Worm (Caenorhabditis elegans) whole organism, young adult: ENCODE measurements around the gene lrpc-1.
A peak's percentile ranks its signal among the peaks of the same experiment; 100 is the strongest.

Experiments
- F39B2.1 ChIP-seq: fragments of 200-800 bp; sonication (Bioruptor generic); IDR thresholded peaks from 2 replicates; pipeline ENCODE4 v1.3.6; 2022; ENCODE audit warnings: missing genetic modification reagents, missing genetic modification characterization, missing compliant biosample characterization
- Y56A3A.18 ChIP-seq: fragments of 200-800 bp; sonication (Bioruptor generic); IDR thresholded peaks from 2 replicates; pipeline ENCODE4 v1.3.6; 2022; ENCODE audit warnings: missing genetic modification reagents, missing genetic modification characterization, missing compliant biosample characterization
- ZK185.1 ChIP-seq: sonication (generic microtip); optimal IDR thresholded peaks from 2 replicates; lab custom pipeline; 2016; ENCODE audit warnings: mild to moderate bottlenecking, missing genetic modification characterization, missing compliant biosample characterization; ENCODE audit not compliant: poor library complexity, severe bottlenecking
- aptf-3 ChIP-seq: fragments of 200-800 bp; sonication (Bioruptor generic); IDR thresholded peaks from 2 replicates; pipeline ENCODE4 v1.3.6; 2022; ENCODE audit warnings: missing genetic modification characterization, missing compliant biosample characterization
- attf-6 ChIP-seq: fragments of 200-800 bp; sonication (Bioruptor generic); IDR thresholded peaks from 2 replicates; pipeline ENCODE4 v1.3.6; 2022; ENCODE audit warnings: missing genetic modification reagents, missing genetic modification characterization, missing compliant biosample characterization
- ceh-79 ChIP-seq: sonication (generic microtip); optimal IDR thresholded peaks from 2 replicates; lab custom pipeline; 2017; ENCODE audit warnings: mild to moderate bottlenecking, missing genetic modification characterization, missing compliant biosample characterization
- egrh-3 ChIP-seq: fragments of 200-800 bp; sonication (Bioruptor generic); IDR thresholded peaks from 2 replicates; pipeline ENCODE4 v1.3.6; 2022; ENCODE audit warnings: missing genetic modification reagents, missing genetic modification characterization, missing compliant biosample characterization
- ets-4 ChIP-seq: fragments of 200-800 bp; sonication (Bioruptor generic); optimal IDR thresholded peaks from 2 replicates; lab custom pipeline; 2018; ENCODE audit warnings: mild to moderate bottlenecking, missing genetic modification characterization, missing compliant biosample characterization
- hrde-1 ChIP-seq: sonication (generic microtip); optimal IDR thresholded peaks from 2 replicates; lab custom pipeline; 2016; ENCODE audit warnings: missing genetic modification characterization, mild to moderate bottlenecking, missing compliant biosample characterization, moderate library complexity, missing genotype, missing genetic modification reagents, borderline replicate concordance
- let-607 ChIP-seq, 2 experiments: fragments of 200-800 bp in 1 of 2; sonication (Bioruptor generic) in 1 of 2; sonication (generic microtip) in 1 of 2; optimal IDR thresholded peaks; 2 replicates each; lab custom pipeline; 2016 to 2018; ENCODE audit warnings: mild to moderate bottlenecking in 2 of 2, missing compliant biosample characterization in 2 of 2, missing genetic modification characterization in 2 of 2, moderate library complexity in 2 of 2, missing genotype in 1 of 2
- mel-28 ChIP-seq: sonication (generic microtip); optimal IDR thresholded peaks from 2 replicates; lab custom pipeline; 2016; ENCODE audit warnings: borderline replicate concordance, mild to moderate bottlenecking, missing genetic modification characterization, missing compliant biosample characterization
- mxl-1 ChIP-seq: sonication (generic microtip); optimal IDR thresholded peaks from 2 replicates; lab custom pipeline; 2016; ENCODE audit warnings: missing genetic modification characterization, missing compliant biosample characterization
- nhr-80 ChIP-seq: sonication (generic microtip); optimal IDR thresholded peaks from 2 replicates; lab custom pipeline; 2016; ENCODE audit warnings: missing genetic modification characterization, missing compliant biosample characterization
- pha-4 ChIP-seq: fragments of 150-350 bp; sonication (generic microtip); optimal IDR thresholded peaks from 2 replicates; lab custom pipeline; 2014; ENCODE audit warnings: missing biosample characterization, missing genetic modification reagents, missing genetic modification characterization
- rcor-1 ChIP-seq: fragments of 200-800 bp; sonication (Bioruptor generic); IDR thresholded peaks from 2 replicates; pipeline ENCODE4 v1.3.6; 2022; ENCODE audit warnings: missing genetic modification reagents, missing genetic modification characterization, missing compliant biosample characterization
- snpc-1.3 ChIP-seq: sonication (generic microtip); optimal IDR thresholded peaks from 2 replicates; lab custom pipeline; 2017; ENCODE audit warnings: missing genetic modification characterization, mild to moderate bottlenecking, missing compliant biosample characterization, antibody characterized with exemption, moderate library complexity, missing genotype, missing genetic modification reagents; ENCODE audit not compliant: insufficient read depth
- somi-1 ChIP-seq: fragments of 200-800 bp; sonication (Bioruptor generic); optimal IDR thresholded peaks from 2 replicates; lab custom pipeline; 2018; ENCODE audit warnings: mild to moderate bottlenecking, missing genetic modification characterization, missing compliant biosample characterization
- ztf-22 ChIP-seq: fragments of 200-800 bp; sonication (Bioruptor generic); optimal IDR thresholded peaks from 2 replicates; lab custom pipeline; 2018; ENCODE audit warnings: mild to moderate bottlenecking, missing genetic modification characterization, moderate library complexity, missing compliant biosample characterization
- ztf-26 ChIP-seq: sonication (generic microtip); optimal IDR thresholded peaks from 2 replicates; lab custom pipeline; 2017; ENCODE audit warnings: missing genetic modification characterization, missing compliant biosample characterization

Gene lrpc-1

ce11 chrV:5559882-5560281 is 53.1 kb downstream of the lrpc-1 start:
- no peak for TF ChIP-seq F39B2.1 (GFP tag; lab: Robert Waterston, UW)
- no peak for TF ChIP-seq snpc-1.3 (tag; lab: Kevin White, UChicago)
- TF ChIP-seq hrde-1 (tag; lab: Kevin White, UChicago), result no peak
- no peak for TF ChIP-seq ztf-26 (tag; lab: Kevin White, UChicago)
- TF ChIP-seq egrh-3 (GFP tag; lab: Robert Waterston, UW), result no peak
- TF ChIP-seq nhr-80 (tag; lab: Kevin White, UChicago), result peak; percentile 95
- TF ChIP-seq ZK185.1 (tag; lab: Kevin White, UChicago), result no peak
- TF ChIP-seq Y56A3A.18 (GFP tag; lab: Robert Waterston, UW), result no peak
- TF ChIP-seq pha-4 (tag; lab: Kevin White, UChicago), result peak; percentile 14
- no peak for TF ChIP-seq mxl-1 (tag; lab: Kevin White, UChicago)
- peak; percentile 2 for TF ChIP-seq ztf-22 (GFP tag; lab: Kevin White, UChicago)
- TF ChIP-seq mel-28 (tag; lab: Kevin White, UChicago), result no peak
- TF ChIP-seq rcor-1 (GFP tag; lab: Robert Waterston, UW), result no peak
- peak; percentile 27 to 44 for TF ChIP-seq let-607 (tag; optimal IDR thresholded peaks at IDR 0.05; lab: Kevin White, UChicago)
- TF ChIP-seq attf-6, result no peak
- TF ChIP-seq ets-4, result peak; percentile 80
- no peak for TF ChIP-seq aptf-3 (GFP tag; lab: Robert Waterston, UW)
- TF ChIP-seq ceh-79 (tag; lab: Kevin White, UChicago), result no peak
- TF ChIP-seq somi-1 (GFP tag; lab: Kevin White, UChicago), result no peak
